Worm (Caenorhabditis elegans): Measurements from ENCODE around the gene ZK666.4.
A peak's percentile ranks its signal among the peaks of the same experiment; 100 is the strongest.

DNA sequence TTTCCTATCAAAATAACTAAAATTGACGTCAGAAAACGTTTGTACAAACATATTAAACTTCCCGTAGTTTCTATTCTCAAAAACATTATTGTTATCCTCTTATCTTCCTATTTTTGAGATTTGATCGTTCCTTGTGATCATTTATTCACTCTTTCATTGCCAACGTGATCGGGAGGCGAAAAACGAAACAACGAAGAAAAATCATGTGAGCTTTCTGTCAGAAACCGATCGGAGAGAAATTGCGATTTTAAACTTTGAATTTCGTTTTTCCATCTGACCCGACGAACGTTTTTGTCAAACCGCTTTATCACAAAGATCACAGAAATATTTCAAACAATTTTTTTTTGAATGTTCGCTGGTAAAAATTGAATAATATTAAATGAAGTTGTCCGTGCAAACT, 30.8 kb upstream of the ZK666.4 start:
- TF ChIP-seq lsy-2 (tag; optimal IDR thresholded peaks at IDR 0.05) (peak; percentile 12 to 44), snpc-4 (tag; optimal IDR thresholded peaks at IDR 0.05) (no peak), ceh-82 (tag; optimal IDR thresholded peaks at IDR 0.05) (no peak), skn-1 (tag; optimal IDR thresholded peaks at IDR 0.05) (no peak), nhr-20 (tag; optimal IDR thresholded peaks at IDR 0.05) (peak; percentile 88), tbx-2 (tag; optimal IDR thresholded peaks at IDR 0.05) (peak; percentile 56), egl-27 (tag; optimal IDR thresholded peaks at IDR 0.05) (no peak), C34B4.2 (tag; optimal IDR thresholded peaks at IDR 0.05) (no peak), nhr-47 (tag; optimal IDR thresholded peaks at IDR 0.05) (peak; percentile 11)
